Worm (Caenorhabditis elegans) whole organism, early embryonic: Measurements from ENCODE around the gene C05C9.1.

Experiments used
- aly-1 ChIP-seq: sonication (generic microtip); optimal IDR thresholded peaks from 2 replicates; lab custom pipeline; 2016; ENCODE audit warnings: missing genetic modification characterization, missing compliant biosample characterization
- ama-1 ChIP-seq: fragments of 150-350 bp; optimal IDR thresholded peaks from 2 replicates; lab custom pipeline; 2014
- ceh-13 ChIP-seq: fragments of 200-800 bp; sonication (Bioruptor generic); optimal IDR thresholded peaks from 2 replicates; lab custom pipeline; 2018; ENCODE audit warnings: mild to moderate bottlenecking, missing genetic modification characterization, missing compliant biosample characterization
- ets-7 ChIP-seq: sonication (generic microtip); optimal IDR thresholded peaks from 2 replicates; lab custom pipeline; 2016; ENCODE audit warnings: missing genotype, missing genetic modification characterization, missing compliant biosample characterization
- flt-1 ChIP-seq: fragments of 200-800 bp; sonication (Bioruptor generic); IDR thresholded peaks from 2 replicates; pipeline ENCODE4 v1.3.6; 2022; ENCODE audit warnings: missing genetic modification characterization, missing compliant biosample characterization
- hnd-1 ChIP-seq: sonication (generic microtip); optimal IDR thresholded peaks from 2 replicates; lab custom pipeline; 2016; ENCODE audit warnings: missing genetic modification characterization, missing compliant biosample characterization
- sea-1 ChIP-seq: fragments of 200-800 bp; sonication (Bioruptor generic); conservative IDR thresholded peaks from 2 replicates; pipeline ENCODE4 v1.3.6; 2022; ENCODE audit warnings: missing genetic modification characterization, missing compliant biosample characterization

DNA sequence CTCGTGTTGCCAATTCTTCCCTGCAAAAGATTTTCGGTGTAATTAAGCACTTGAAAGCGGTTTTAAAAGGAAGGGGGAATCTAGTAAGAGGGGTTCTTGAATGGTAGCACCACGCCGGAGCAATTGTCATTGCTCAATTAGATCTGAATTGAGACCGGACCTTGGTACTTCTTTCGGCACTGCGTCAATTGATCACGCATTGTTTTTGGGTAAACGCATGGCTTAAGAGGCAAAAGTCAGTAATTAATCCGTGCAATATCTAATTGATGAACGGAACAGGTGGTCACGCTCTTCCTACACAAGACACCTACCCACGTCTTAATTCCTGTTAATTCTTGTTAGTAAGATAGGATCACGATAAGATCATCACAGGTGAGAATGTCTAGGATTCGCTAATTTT is 36.6 kb upstream of the C05C9.1 start:
- TF ChIP-seq flt-1 (GFP tag; lab: Robert Waterston, UW): no peak
- no peak for TF ChIP-seq ama-1
- TF ChIP-seq ets-7 (tag; lab: Kevin White, UChicago): no peak
- TF ChIP-seq hnd-1: no peak
- no peak for TF ChIP-seq aly-1 (tag; lab: Kevin White, UChicago)
- TF ChIP-seq ceh-13 (GFP tag; lab: Kevin White, UChicago): no peak
- no peak for TF ChIP-seq sea-1 (GFP tag; lab: Robert Waterston, UW)
